Worm (Caenorhabditis elegans): ENCODE data around the gene F07A11.5.

DNA sequence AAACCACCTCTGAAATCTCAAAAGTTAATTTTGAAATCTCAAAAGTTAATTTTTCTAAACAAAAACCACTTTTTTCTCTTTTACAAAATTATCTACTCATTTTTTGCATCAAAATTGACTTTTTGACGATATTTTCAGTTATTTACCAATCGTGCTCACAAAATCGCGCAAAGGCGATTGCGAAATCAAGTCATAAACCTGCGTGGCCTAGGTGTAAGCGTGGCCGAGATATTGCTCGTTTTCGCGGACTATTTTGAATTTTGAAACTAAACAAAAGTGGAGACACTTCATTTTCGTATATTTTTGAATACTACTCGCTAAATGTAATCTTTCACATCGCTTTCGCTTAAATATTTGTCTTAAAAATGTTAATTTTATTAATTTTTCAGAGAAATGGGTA, 33.8 kb upstream of the F07A11.5 start, which contains the start of gene smc-6:
- TF ChIP-seq arid-1 (GFP tag; conservative IDR thresholded peaks at IDR 0.05) (no peak), lin-13 (GFP tag; optimal IDR thresholded peaks at IDR 0.05) (no peak), nhr-11 (tag; optimal IDR thresholded peaks at IDR 0.05) (no peak), nhr-237 (tag; optimal IDR thresholded peaks at IDR 0.05) (no peak), nhr-10 (tag; optimal IDR thresholded peaks at IDR 0.05) (no peak), nhr-111 (GFP tag; optimal IDR thresholded peaks at IDR 0.05) (no peak), vab-7 (GFP tag; IDR thresholded peaks at IDR 0.05) (no peak), F44E2.7 (GFP tag; IDR thresholded peaks at IDR 0.05) (no peak), rbr-2 (tag; optimal IDR thresholded peaks at IDR 0.05) (no peak)

All from whole organism, L4 larva.